In the genomic region with DNA sequence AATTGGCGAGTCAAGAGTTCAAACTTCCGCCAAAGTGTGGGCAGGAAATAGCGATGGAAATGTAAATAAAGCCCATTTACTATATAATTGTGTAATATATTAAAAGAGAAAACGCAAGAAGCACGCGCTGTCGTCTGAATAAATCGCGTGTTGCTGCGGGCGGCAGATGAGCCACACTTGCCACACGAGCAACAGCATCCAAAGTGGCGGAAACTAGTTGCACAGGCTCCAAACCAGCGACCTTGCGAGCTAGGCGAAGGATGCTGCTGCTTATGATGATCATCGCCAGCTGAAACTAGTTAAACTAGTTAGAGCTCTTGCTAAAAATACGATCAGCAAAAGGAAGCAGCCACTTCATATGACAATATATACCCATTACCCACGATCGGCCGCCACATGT, we compare ENCODE assay signal across 2 fruit fly cellular contexts.
TF ChIP-seq lines count a peak whose summit lies in the region.

No protein-coding gene starts in this region.

- TF ChIP-seq CTCF in whole organism, embryonic (GFP tag; optimal IDR thresholded peaks at IDR 0.05; lab: Kevin White, UChicago) = no peak

TF ChIP-seq in whole organism, embryonic, 481 proteins besides CTCF, POLR2A, EP300 and RAD21:
- TF ChIP-seq zfh2 (GFP tag; optimal IDR thresholded peaks at IDR 0.05; lab: Kevin White, UChicago) (no peak), CG42726 (GFP tag; IDR thresholded peaks at IDR 0.05; lab: Robert Waterston, UW; ENCODE audit: partially characterized antibody) (no peak), HLH3B (GFP tag; IDR thresholded peaks at IDR 0.05; lab: Robert Waterston, UW) (no peak), toy (GFP tag; IDR thresholded peaks at IDR 0.05; lab: Robert Waterston, UW) (no peak), fd102C (GFP tag; optimal IDR thresholded peaks at IDR 0.05; lab: Kevin White, UChicago) (no peak), CG4617 (GFP tag; optimal IDR thresholded peaks at IDR 0.05; lab: Kevin White, UChicago; ENCODE audit: borderline replicate concordance) (no peak), nom (GFP tag; optimal IDR thresholded peaks at IDR 0.05; lab: Kevin White, UChicago) (peak; percentile 26), CG32767 (GFP tag; IDR thresholded peaks at IDR 0.05; lab: Robert Waterston, UW) (0 out of 2 replicates have a peak, but pooled peaks have one; percentile 12), lov (optimal IDR thresholded peaks at IDR 0.05; lab: Kevin White, UChicago) (no peak), lov (GFP tag; IDR thresholded peaks at IDR 0.05; lab: Robert Waterston, UW) (no peak), CG1233 (GFP tag; optimal IDR thresholded peaks at IDR 0.05; lab: Kevin White, UChicago) (no peak), ftz-f1 (GFP tag; optimal IDR thresholded peaks at IDR 0.05; lab: Kevin White, UChicago) (no peak), Rx (GFP tag; IDR thresholded peaks at IDR 0.05; lab: Robert Waterston, UW) (no peak), scrt (GFP tag; optimal IDR thresholded peaks at IDR 0.05; lab: Kevin White, UChicago) (no peak), CG15514 (GFP tag; optimal IDR thresholded peaks at IDR 0.05; lab: Kevin White, UChicago) (no peak), Blimp-1 (GFP tag; optimal IDR thresholded peaks at IDR 0.05; lab: Kevin White, UChicago) (no peak), CG10431 (GFP tag; optimal IDR thresholded peaks at IDR 0.05; lab: Kevin White, UChicago) (no peak), zen2 (GFP tag; IDR thresholded peaks at IDR 0.05; lab: Robert Waterston, UW; ENCODE audit: partially characterized antibody) (no peak)

TF ChIP-seq in whole organism, pupa, 21 proteins besides CTCF, POLR2A, EP300 and RAD21:
- TF ChIP-seq EcR (GFP tag; optimal IDR thresholded peaks at IDR 0.05; lab: Kevin White, UChicago) = peak; percentile 52
- no peak for TF ChIP-seq gl (tag; optimal IDR thresholded peaks at IDR 0.05; lab: Kevin White, UChicago)
